Comparison of ENCODE assay signal across 2 fruit fly cellular contexts in genomic region chrX:8126149-8126548, dm6.
TF ChIP-seq lines count a peak whose summit lies in the region.

No protein-coding gene starts in this region.

TF ChIP-seq in whole organism, embryonic, 481 proteins besides CTCF, POLR2A, EP300 and RAD21 (continued from another document and continues in another):
- TF ChIP-seq nerfin-2 (GFP tag; IDR thresholded peaks at IDR 0.05; lab: Robert Waterston, UW; ENCODE audit: partially characterized antibody): no peak
- TF ChIP-seq gcm (GFP tag; optimal IDR thresholded peaks at IDR 0.05; lab: Kevin White, UChicago): peak; percentile 40
- TF ChIP-seq slp2 (GFP tag; optimal IDR thresholded peaks at IDR 0.05; lab: Kevin White, UChicago): peak; percentile 7
- peak; percentile 9 for TF ChIP-seq sd (tag; optimal IDR thresholded peaks at IDR 0.05; lab: Kevin White, UChicago)
- 0 out of 2 replicates have a peak, but pooled peaks have one; percentile 54 for TF ChIP-seq gt (GFP tag; IDR thresholded peaks at IDR 0.05; lab: Robert Waterston, UW)
- TF ChIP-seq CG9797 (GFP tag; optimal IDR thresholded peaks at IDR 0.05; lab: Kevin White, UChicago): no peak
- TF ChIP-seq Nf-YC (tag; optimal IDR thresholded peaks at IDR 0.05; lab: Kevin White, UChicago): no peak
- no peak for TF ChIP-seq Dbx (GFP tag; IDR thresholded peaks at IDR 0.05; lab: Robert Waterston, UW)
- TF ChIP-seq Sox102F (GFP tag; optimal IDR thresholded peaks at IDR 0.05; lab: Kevin White, UChicago): peak; percentile 88
- TF ChIP-seq CG4328 (GFP tag; optimal IDR thresholded peaks at IDR 0.05; lab: Kevin White, UChicago): no peak
- TF ChIP-seq CG11398 (GFP tag; optimal IDR thresholded peaks at IDR 0.05; lab: Kevin White, UChicago): no peak
- peak; percentile 82 for TF ChIP-seq fd96Cb (tag; optimal IDR thresholded peaks at IDR 0.05; lab: Kevin White, UChicago)
- peak; percentile 16 for TF ChIP-seq CG12155 (GFP tag; optimal IDR thresholded peaks at IDR 0.05; lab: Kevin White, UChicago)
- no peak for TF ChIP-seq dm (GFP tag; optimal IDR thresholded peaks at IDR 0.05; lab: Kevin White, UChicago)
- TF ChIP-seq CG1233 (GFP tag; optimal IDR thresholded peaks at IDR 0.05; lab: Kevin White, UChicago): peak; percentile 19
- TF ChIP-seq Bdp1 (GFP tag; optimal IDR thresholded peaks at IDR 0.05; lab: Kevin White, UChicago): no peak
- TF ChIP-seq Jarid2 (GFP tag; optimal IDR thresholded peaks at IDR 0.05; lab: Kevin White, UChicago): no peak
- no peak for TF ChIP-seq fd3F (GFP tag; optimal IDR thresholded peaks at IDR 0.05; lab: Kevin White, UChicago)
- TF ChIP-seq CG9727 (GFP tag; optimal IDR thresholded peaks at IDR 0.05; lab: Kevin White, UChicago): peak; percentile 50
- TF ChIP-seq jigr1 (GFP tag; IDR thresholded peaks at IDR 0.05; lab: Robert Waterston, UW): peak; percentile 37; the same call in 1 of the 3 replicates
- no peak for TF ChIP-seq CG32767 (GFP tag; IDR thresholded peaks at IDR 0.05; lab: Robert Waterston, UW)
- TF ChIP-seq Scr (GFP tag; IDR thresholded peaks at IDR 0.05; lab: Robert Waterston, UW; ENCODE audit: partially characterized antibody): no peak
- no peak for TF ChIP-seq ro (GFP tag; IDR thresholded peaks at IDR 0.05; lab: Robert Waterston, UW)
- TF ChIP-seq en (GFP tag; optimal IDR thresholded peaks at IDR 0.05; lab: Kevin White, UChicago): no peak
- TF ChIP-seq shn (GFP tag; optimal IDR thresholded peaks at IDR 0.05; lab: Kevin White, UChicago): peak; percentile 21
- no peak for TF ChIP-seq insv (GFP tag; optimal IDR thresholded peaks at IDR 0.05; lab: Kevin White, UChicago)
- peak; percentile 49 for TF ChIP-seq CG4707 (GFP tag; optimal IDR thresholded peaks at IDR 0.05; lab: Kevin White, UChicago)
- no peak for TF ChIP-seq Dek (tag; optimal IDR thresholded peaks at IDR 0.05; lab: Kevin White, UChicago)
- TF ChIP-seq danr (GFP tag; IDR thresholded peaks at IDR 0.05; lab: Robert Waterston, UW): no peak
- TF ChIP-seq Sry-β (GFP tag; optimal IDR thresholded peaks at IDR 0.05; lab: Kevin White, UChicago): no peak
- TF ChIP-seq ham (GFP tag; IDR thresholded peaks at IDR 0.05; lab: Robert Waterston, UW): no peak
- TF ChIP-seq CG1832 (GFP tag; optimal IDR thresholded peaks at IDR 0.05; lab: Kevin White, UChicago): no peak
- TF ChIP-seq CG4282 (GFP tag; optimal IDR thresholded peaks at IDR 0.05; lab: Kevin White, UChicago): no peak
- TF ChIP-seq esg (GFP tag; conservative IDR thresholded peaks at IDR 0.05; lab: Robert Waterston, UW): peak; percentile 48
- no peak for TF ChIP-seq CG2889 (GFP tag; IDR thresholded peaks at IDR 0.05; lab: Robert Waterston, UW)
- TF ChIP-seq dmrt99B (tag; optimal IDR thresholded peaks at IDR 0.05; lab: Kevin White, UChicago): peak; percentile 78
- TF ChIP-seq gcm2 (GFP tag; optimal IDR thresholded peaks at IDR 0.05; lab: Kevin White, UChicago): no peak
- TF ChIP-seq CG18599 (GFP tag; optimal IDR thresholded peaks at IDR 0.05; lab: Kevin White, UChicago): no peak
- no peak for TF ChIP-seq crol (GFP tag; IDR thresholded peaks at IDR 0.05; lab: Robert Waterston, UW)
- TF ChIP-seq ems (GFP tag; optimal IDR thresholded peaks at IDR 0.05; lab: Kevin White, UChicago): peak; percentile 33
- no peak for TF ChIP-seq unc-4 (GFP tag; IDR thresholded peaks at IDR 0.05; lab: Robert Waterston, UW; ENCODE audit: partially characterized antibody)
- no peak for TF ChIP-seq emc (GFP tag; optimal IDR thresholded peaks at IDR 0.05; lab: Kevin White, UChicago)
- TF ChIP-seq ssp (GFP tag; IDR thresholded peaks at IDR 0.05; lab: Robert Waterston, UW): peak; percentile 45
- no peak for TF ChIP-seq pb (GFP tag; optimal IDR thresholded peaks at IDR 0.05; lab: Kevin White, UChicago)
- TF ChIP-seq HmgD (GFP tag; optimal IDR thresholded peaks at IDR 0.05; lab: Kevin White, UChicago): no peak
- TF ChIP-seq CG17361 (GFP tag; IDR thresholded peaks at IDR 0.05; lab: Robert Waterston, UW): peak; percentile 56; the same call in 2 of the 3 replicates
- no peak for TF ChIP-seq NFAT (GFP tag; IDR thresholded peaks at IDR 0.05; lab: Robert Waterston, UW)
- peak; percentile 59; the same call in 1 of the 2 replicates for TF ChIP-seq Rx (GFP tag; IDR thresholded peaks at IDR 0.05; lab: Robert Waterston, UW)
- no peak for TF ChIP-seq CG16779 (GFP tag; IDR thresholded peaks at IDR 0.05; lab: Robert Waterston, UW)
- TF ChIP-seq CG17802 (tag; optimal IDR thresholded peaks at IDR 0.05; lab: Kevin White, UChicago): peak; percentile 28
- no peak for TF ChIP-seq CG18764 (GFP tag; optimal IDR thresholded peaks at IDR 0.05; lab: Kevin White, UChicago)
- no peak for TF ChIP-seq pita (GFP tag; optimal IDR thresholded peaks at IDR 0.05; lab: Kevin White, UChicago)
- TF ChIP-seq Lpt (GFP tag; optimal IDR thresholded peaks at IDR 0.05; lab: Kevin White, UChicago): no peak
- peak in 1 of 2 experiments; percentile 88 for TF ChIP-seq bsh (GFP tag; optimal IDR thresholded peaks at IDR 0.05; lab: Kevin White, UChicago)
- TF ChIP-seq Ravus (GFP tag; IDR thresholded peaks at IDR 0.05; lab: Robert Waterston, UW): no peak
- TF ChIP-seq grn (GFP tag; optimal IDR thresholded peaks at IDR 0.05; lab: Kevin White, UChicago): peak; percentile 6
- peak; percentile 45 for TF ChIP-seq Chrac-16 (GFP tag; optimal IDR thresholded peaks at IDR 0.05; lab: Kevin White, UChicago)
- TF ChIP-seq ara (GFP tag; IDR thresholded peaks at IDR 0.05; lab: Robert Waterston, UW): peak; percentile 77
- no peak for TF ChIP-seq cwo (GFP tag; optimal IDR thresholded peaks at IDR 0.05; lab: Kevin White, UChicago)
- no peak for TF ChIP-seq CG17568 (GFP tag; optimal IDR thresholded peaks at IDR 0.05; lab: Kevin White, UChicago)
- no peak for TF ChIP-seq CG2199 (GFP tag; IDR thresholded peaks at IDR 0.05; lab: Robert Waterston, UW)
- peak; percentile 40; the same call in 1 of the 2 replicates for TF ChIP-seq CG14667 (GFP tag; IDR thresholded peaks at IDR 0.05; lab: Robert Waterston, UW)
- no peak for TF ChIP-seq fd102C (GFP tag; optimal IDR thresholded peaks at IDR 0.05; lab: Kevin White, UChicago)
- TF ChIP-seq CG10267 (tag; optimal IDR thresholded peaks at IDR 0.05; lab: Kevin White, UChicago): peak; percentile 57
- TF ChIP-seq CG11456 (GFP tag; IDR thresholded peaks at IDR 0.05; lab: Robert Waterston, UW): no peak
- peak; percentile 57 for TF ChIP-seq ind (GFP tag; optimal IDR thresholded peaks at IDR 0.05; lab: Kevin White, UChicago)
- peak; percentile 18 for TF ChIP-seq Max (GFP tag; optimal IDR thresholded peaks at IDR 0.05; lab: Kevin White, UChicago)
- no peak for TF ChIP-seq CG11560 (tag; IDR thresholded peaks at IDR 0.05; lab: Robert Waterston, UW)

TF ChIP-seq in whole organism, prepupa, 60 proteins besides CTCF, POLR2A, EP300 and RAD21 (continued from another document):
- TF ChIP-seq CG31627 (GFP tag; optimal IDR thresholded peaks at IDR 0.05; lab: Kevin White, UChicago) (no peak), esn (GFP tag; optimal IDR thresholded peaks at IDR 0.05; lab: Kevin White, UChicago) (no peak), Smox (GFP tag; optimal IDR thresholded peaks at IDR 0.05; lab: Kevin White, UChicago) (no peak), fd85E (GFP tag; optimal IDR thresholded peaks at IDR 0.05; lab: Kevin White, UChicago) (no peak), vri (GFP tag; optimal IDR thresholded peaks at IDR 0.05; lab: Kevin White, UChicago) (no peak), CG6276 (GFP tag; optimal IDR thresholded peaks at IDR 0.05; lab: Kevin White, UChicago) (no peak), CG32006 (GFP tag; optimal IDR thresholded peaks at IDR 0.05; lab: Kevin White, UChicago) (peak; percentile 62), CG4318 (GFP tag; optimal IDR thresholded peaks at IDR 0.05; lab: Kevin White, UChicago) (peak; percentile 19), Met (GFP tag; optimal IDR thresholded peaks at IDR 0.05; lab: Kevin White, UChicago) (no peak), CG9139 (GFP tag; optimal IDR thresholded peaks at IDR 0.05; lab: Kevin White, UChicago) (no peak), CG10631 (GFP tag; optimal IDR thresholded peaks at IDR 0.05; lab: Kevin White, UChicago) (no peak), CG6854 (GFP tag; optimal IDR thresholded peaks at IDR 0.05; lab: Kevin White, UChicago) (no peak), CG6163 (GFP tag; IDR thresholded peaks at IDR 0.05; lab: Robert Waterston, UW) (peak; percentile 50; the same call in 2 of the 3 replicates), Sox15 (GFP tag; optimal IDR thresholded peaks at IDR 0.05; lab: Kevin White, UChicago) (no peak), Sox14 (GFP tag; optimal IDR thresholded peaks at IDR 0.05; lab: Kevin White, UChicago) (no peak), CG8632 (GFP tag; optimal IDR thresholded peaks at IDR 0.05; lab: Kevin White, UChicago) (no peak), fd59A (GFP tag; optimal IDR thresholded peaks at IDR 0.05; lab: Kevin White, UChicago) (no peak), dac (GFP tag; optimal IDR thresholded peaks at IDR 0.05; lab: Kevin White, UChicago) (no peak), CG6792 (GFP tag; optimal IDR thresholded peaks at IDR 0.05; lab: Kevin White, UChicago) (no peak), CG34406 (GFP tag; optimal IDR thresholded peaks at IDR 0.05; lab: Kevin White, UChicago) (no peak), Eip78C (GFP tag; lab: Kevin White, UChicago) (peak; percentile 66)
